Fruit fly (Drosophila melanogaster) whole organism, wandering third instar larva: ENCODE data around the gene Dnaaf5.

Source experiments
- Abd-B ChIP-seq: fragments of >200 bp; optimal IDR thresholded peaks from 2 replicates; lab custom pipeline; 2017; ENCODE audit warnings: missing biosample characterization, missing genetic modification characterization
- CG32264 ChIP-seq: fragments of 200-800 bp; sonication (Bioruptor generic); optimal IDR thresholded peaks from 2 replicates; lab custom pipeline; 2016; ENCODE audit warnings: missing biosample characterization, missing genetic modification characterization
- CG9705 ChIP-seq: fragments of 200-800 bp; sonication (Bioruptor generic); optimal IDR thresholded peaks from 2 replicates; lab custom pipeline; 2018; ENCODE audit warnings: missing biosample characterization, mild to moderate bottlenecking, missing genetic modification characterization
- CrebA ChIP-seq: fragments of 200-800 bp; sonication (Bioruptor generic); optimal IDR thresholded peaks from 2 replicates; lab custom pipeline; 2016; ENCODE audit warnings: missing biosample characterization, mild to moderate bottlenecking, missing genetic modification characterization, borderline replicate concordance
- Dfd ChIP-seq: fragments of >200 bp; optimal IDR thresholded peaks from 2 replicates; lab custom pipeline; 2017; ENCODE audit warnings: missing biosample characterization, missing genetic modification characterization
- Dif ChIP-seq: fragments of 200-275, 200-300 bp; sonication (Bioruptor generic); optimal IDR thresholded peaks from 2 replicates; lab custom pipeline; 2018; ENCODE audit warnings: missing biosample characterization, missing genetic modification characterization; ENCODE audit not compliant: partially characterized antibody
- GATAd ChIP-seq: sonication (Bioruptor generic); optimal IDR thresholded peaks from 2 replicates; lab custom pipeline; 2016; ENCODE audit warnings: missing biosample characterization, missing genetic modification characterization
- HLH106 ChIP-seq: fragments of 200-800 bp; optimal IDR thresholded peaks from 3 replicates; lab custom pipeline; 2019; ENCODE audit warnings: missing biosample characterization, mild to moderate bottlenecking, missing genetic modification characterization, moderate library complexity
- Hnf4 ChIP-seq: fragments of 200-800 bp; sonication (Bioruptor generic); optimal IDR thresholded peaks from 2 replicates; lab custom pipeline; 2016; ENCODE audit warnings: missing biosample characterization, mild to moderate bottlenecking, missing genetic modification characterization
- Hr78 ChIP-seq: fragments of >200 bp; optimal IDR thresholded peaks from 2 replicates; lab custom pipeline; 2017; ENCODE audit warnings: missing biosample characterization, missing genetic modification characterization
- Hr83 ChIP-seq: fragments of 200-300 bp; sonication (Bioruptor generic); optimal IDR thresholded peaks from 2 replicates; lab custom pipeline; 2016; ENCODE audit warnings: missing biosample characterization, mild to moderate bottlenecking, missing genetic modification characterization, moderate library complexity; ENCODE audit not compliant: poor library complexity, severe bottlenecking
- Jra ChIP-seq: sonication (Bioruptor generic); optimal IDR thresholded peaks from 2 replicates; lab custom pipeline; 2016; ENCODE audit warnings: missing biosample characterization, missing genetic modification characterization
- Mio ChIP-seq: sonication (Bioruptor generic); optimal IDR thresholded peaks from 2 replicates; lab custom pipeline; 2016; ENCODE audit warnings: missing biosample characterization, missing genetic modification characterization
- Myc ChIP-seq: fragments of >200 bp; optimal IDR thresholded peaks from 2 replicates; lab custom pipeline; 2017
- N ChIP-seq: fragments of >200 bp; optimal IDR thresholded peaks from 2 replicates; lab custom pipeline; 2018; ENCODE audit warnings: missing biosample characterization, missing external identifiers, missing genetic modification characterization
- OdsH ChIP-seq: fragments of 200-800 bp; sonication (Bioruptor generic); optimal IDR thresholded peaks from 2 replicates; lab custom pipeline; 2016; ENCODE audit warnings: missing biosample characterization, mild to moderate bottlenecking, missing genetic modification characterization
- Rel ChIP-seq, 2 experiments: fragments of 200-800 bp; sonication (Bioruptor generic) in 1 of 2; optimal IDR thresholded peaks; 2 replicates in 1 of 2; 3 replicates in 1 of 2; lab custom pipeline; 2016 to 2019; ENCODE audit warnings: mild to moderate bottlenecking in 2 of 2, missing biosample characterization in 2 of 2, missing genetic modification characterization in 2 of 2, moderate library complexity in 1 of 2
- Sp1 ChIP-seq: fragments of 200-800 bp; sonication (Bioruptor generic); optimal IDR thresholded peaks from 3 replicates; lab custom pipeline; 2019; ENCODE audit warnings: missing biosample characterization, mild to moderate bottlenecking, missing genetic modification characterization, moderate library complexity
- Vsx2 ChIP-seq: fragments of 200-300, 225-300 bp; sonication (Bioruptor generic); optimal IDR thresholded peaks from 2 replicates; lab custom pipeline; 2018; ENCODE audit warnings: missing biosample characterization, missing genetic modification characterization; ENCODE audit not compliant: partially characterized antibody
- br ChIP-seq: fragments of 200-800 bp; sonication (Bioruptor generic); optimal IDR thresholded peaks from 2 replicates; lab custom pipeline; 2016; ENCODE audit warnings: missing biosample characterization, missing genetic modification characterization
- brk ChIP-seq: fragments of 200-800 bp; sonication (Bioruptor generic); optimal IDR thresholded peaks from 2 replicates; lab custom pipeline; 2016; ENCODE audit warnings: missing biosample characterization, mild to moderate bottlenecking, missing genetic modification characterization
- dmrt93B ChIP-seq: fragments of 200-800 bp; sonication (Bioruptor generic); optimal IDR thresholded peaks from 2 replicates; lab custom pipeline; 2018; ENCODE audit warnings: missing biosample characterization, mild to moderate bottlenecking, missing genetic modification characterization
- dsf ChIP-seq: sonication (Bioruptor generic); optimal IDR thresholded peaks from 2 replicates; lab custom pipeline; 2016; ENCODE audit warnings: missing biosample characterization, missing genetic modification characterization, borderline replicate concordance
- ey ChIP-seq: fragments of 200-800 bp; sonication (Bioruptor generic); optimal IDR thresholded peaks from 2 replicates; lab custom pipeline; 2016; ENCODE audit warnings: missing biosample characterization, missing genetic modification characterization
- foxo ChIP-seq, 2 experiments: fragments of 200-800 bp; sonication (Bioruptor generic); optimal IDR thresholded peaks; 2 replicates in 1 of 2; 3 replicates in 1 of 2; lab custom pipeline; 2016 to 2017; ENCODE audit warnings: missing biosample characterization in 2 of 2, missing genetic modification characterization in 2 of 2
- fru ChIP-seq: fragments of 200-800 bp; sonication (Bioruptor generic); optimal IDR thresholded peaks from 3 replicates; lab custom pipeline; 2016; ENCODE audit warnings: missing biosample characterization, mild to moderate bottlenecking, missing genetic modification characterization
- h ChIP-seq: fragments of 200-800 bp; sonication (Bioruptor generic); optimal IDR thresholded peaks from 3 replicates; lab custom pipeline; 2016; ENCODE audit warnings: missing biosample characterization, mild to moderate bottlenecking, missing genetic modification characterization
- jim ChIP-seq: fragments of 175-275, 200-325 bp; sonication (Bioruptor generic); optimal IDR thresholded peaks from 2 replicates; lab custom pipeline; 2016; ENCODE audit warnings: missing biosample characterization, mild to moderate bottlenecking, missing genetic modification characterization
- lola ChIP-seq: fragments of >200 bp; optimal IDR thresholded peaks from 2 replicates; lab custom pipeline; 2017; ENCODE audit warnings: missing biosample characterization, missing genetic modification characterization
- pan ChIP-seq: fragments of >200 bp; optimal IDR thresholded peaks from 2 replicates; lab custom pipeline; 2017
- psq ChIP-seq: fragments of 200-800 bp; sonication (Bioruptor generic); optimal IDR thresholded peaks from 3 replicates; lab custom pipeline; 2017; ENCODE audit warnings: missing biosample characterization, mild to moderate bottlenecking, missing genetic modification characterization, moderate library complexity
- rgr ChIP-seq: fragments of 200-800 bp; sonication (Bioruptor generic); optimal IDR thresholded peaks from 3 replicates; lab custom pipeline; 2016; ENCODE audit warnings: missing biosample characterization, mild to moderate bottlenecking, missing genetic modification characterization
- sage ChIP-seq: fragments of 200-800 bp; sonication (Bioruptor generic); optimal IDR thresholded peaks from 2 replicates; lab custom pipeline; 2016; ENCODE audit warnings: missing biosample characterization, mild to moderate bottlenecking, missing genetic modification characterization
- sv ChIP-seq: fragments of 200-800 bp; sonication (Bioruptor generic); optimal IDR thresholded peaks from 3 replicates; lab custom pipeline; 2016; ENCODE audit warnings: missing biosample characterization, missing genetic modification characterization
- tai ChIP-seq: sonication (Bioruptor generic); optimal IDR thresholded peaks from 2 replicates; lab custom pipeline; 2016; ENCODE audit warnings: missing biosample characterization, missing genetic modification characterization
- usp ChIP-seq: fragments of >200 bp; optimal IDR thresholded peaks from 2 replicates; lab custom pipeline; 2017; ENCODE audit warnings: missing biosample characterization, missing genetic modification characterization
- woc ChIP-seq: sonication (Bioruptor generic); optimal IDR thresholded peaks from 2 replicates; lab custom pipeline; 2016; ENCODE audit warnings: missing biosample characterization, mild to moderate bottlenecking, missing genetic modification characterization

Gene Dnaaf5

dm6 chr3R:14386088-14386822, 24.7 kb upstream of the Dnaaf5 start:
- TF ChIP-seq ey (peak; percentile 11), foxo (GFP tag; optimal IDR thresholded peaks at IDR 0.05; lab: Kevin White, UChicago) (peak in 1 of 2 experiments; percentile 55), dsf (GFP tag; lab: Kevin White, UChicago) (no peak), Sp1 (GFP tag; lab: Kevin White, UChicago) (peak; percentile 32), dmrt93B (GFP tag; lab: Kevin White, UChicago) (peak; percentile 5), woc (GFP tag; lab: Kevin White, UChicago) (peak; percentile 22), N (GFP tag; lab: Kevin White, UChicago) (no peak), sv (GFP tag; lab: Kevin White, UChicago) (no peak), OdsH (GFP tag; lab: Kevin White, UChicago) (peak; percentile 14), CrebA (GFP tag; lab: Kevin White, UChicago) (no peak), sage (GFP tag; lab: Kevin White, UChicago) (no peak), jim (GFP tag; lab: Kevin White, UChicago) (no peak), fru (GFP tag; lab: Kevin White, UChicago) (peak; percentile 46), HLH106 (peak; percentile 37), psq (GFP tag; lab: Kevin White, UChicago) (peak; percentile 30)

- TF ChIP-seq Jra (GFP tag; lab: Kevin White, UChicago) (no peak), sv (GFP tag; lab: Kevin White, UChicago) (no peak), sage (GFP tag; lab: Kevin White, UChicago) (no peak), Vsx2 (GFP tag; lab: Kevin White, UChicago) (no peak), Rel (GFP tag; optimal IDR thresholded peaks at IDR 0.05; lab: Kevin White, UChicago) (no peak), Rel (tag; optimal IDR thresholded peaks at IDR 0.05; lab: Kevin White, UChicago) (no peak), Sp1 (GFP tag; lab: Kevin White, UChicago) (no peak), Hnf4 (no peak), pan (lab: Kevin White, UChicago) (no peak), CrebA (GFP tag; lab: Kevin White, UChicago) (no peak), fru (GFP tag; lab: Kevin White, UChicago) (no peak), Mio (GFP tag; lab: Kevin White, UChicago) (no peak), dsf (GFP tag; lab: Kevin White, UChicago) (no peak), dmrt93B (GFP tag; lab: Kevin White, UChicago) (no peak)
Measured at dm6 chr3R:14384502-14384901, 22.9 kb upstream of the Dnaaf5 start.

- TF ChIP-seq psq (GFP tag; lab: Kevin White, UChicago) (peak; percentile 81), OdsH (GFP tag; lab: Kevin White, UChicago) (peak; percentile 82), dsf (GFP tag; lab: Kevin White, UChicago) (no peak), Hnf4 (peak; percentile 32), usp (GFP tag; lab: Kevin White, UChicago) (no peak), dmrt93B (GFP tag; lab: Kevin White, UChicago) (peak; percentile 59), woc (GFP tag; lab: Kevin White, UChicago) (peak; percentile 16), fru (GFP tag; lab: Kevin White, UChicago) (peak; percentile 80), HLH106 (peak; percentile 80), sv (GFP tag; lab: Kevin White, UChicago) (peak; percentile 46), CrebA (GFP tag; lab: Kevin White, UChicago) (no peak), sage (GFP tag; lab: Kevin White, UChicago) (peak; percentile 28), ey (peak; percentile 48), Abd-B (GFP tag; lab: Kevin White, UChicago) (no peak), Dfd (GFP tag; lab: Kevin White, UChicago) (peak; percentile 29), Mio (GFP tag; lab: Kevin White, UChicago) (no peak), Hr78 (GFP tag; lab: Kevin White, UChicago) (no peak), tai (GFP tag; lab: Kevin White, UChicago) (no peak), CG32264 (GFP tag; lab: Kevin White, UChicago) (no peak), CG9705 (peak; percentile 54), Hr83 (no peak), GATAd (GFP tag; lab: Kevin White, UChicago) (no peak), rgr (peak; percentile 73), Dif (GFP tag; lab: Kevin White, UChicago) (peak; percentile 75), brk (peak; percentile 56), N (GFP tag; lab: Kevin White, UChicago) (no peak), jim (GFP tag; lab: Kevin White, UChicago) (no peak), br (peak; percentile 18), Myc (lab: Kevin White, UChicago) (no peak), Rel (GFP tag; optimal IDR thresholded peaks at IDR 0.05; lab: Kevin White, UChicago) (no peak), Rel (tag; optimal IDR thresholded peaks at IDR 0.05; lab: Kevin White, UChicago) (peak; percentile 8), Sp1 (GFP tag; lab: Kevin White, UChicago) (peak; percentile 84), pan (lab: Kevin White, UChicago) (no peak), lola (GFP tag; lab: Kevin White, UChicago) (no peak), Vsx2 (GFP tag; lab: Kevin White, UChicago) (peak; percentile 25), foxo (GFP tag; optimal IDR thresholded peaks at IDR 0.05; lab: Kevin White, UChicago) (peak in 1 of 2 experiments; percentile 85), Jra (GFP tag; lab: Kevin White, UChicago) (no peak), h (peak; percentile 60)
Measured at dm6 chr3R:14382312-14383046, 20.9 kb upstream of the Dnaaf5 start.
